Worm (Caenorhabditis elegans): ENCODE measurements around the gene nspg-7.2.
"Not testable (repeated sequence)": the region's sequence is repeated elsewhere in the genome, so short reads cannot be mapped to it uniquely, and the experiment has no call there.

Gene nspg-7.2

ce11 chrIII:3266602-3267001 lies 8.4 kb upstream of the nspg-7.2 start, which contains the start of gene Y53G8AM.7:
Gene Y53G8AM.7, minus strand, starts transcription at chrIII:3266702.
- TF ChIP-seq ZK185.1 (tag; optimal IDR thresholded peaks at IDR 0.05; ENCODE audit: poor library complexity, severe bottlenecking) (no peak), B0035.1 (tag; optimal IDR thresholded peaks at IDR 0.05) (no peak), F37B4.10 (GFP tag; IDR thresholded peaks at IDR 0.05) (no peak), Y56A3A.18 (GFP tag; IDR thresholded peaks at IDR 0.05) (no peak), F55B11.4 (tag; optimal IDR thresholded peaks at IDR 0.05; ENCODE audit: borderline replicate concordance, insufficient read depth) (no peak), Y79H2A.3 (GFP tag; conservative IDR thresholded peaks at IDR 0.05) (no peak), nfya-2 (GFP tag; IDR thresholded peaks at IDR 0.05) (no peak), atf-7 (tag; optimal IDR thresholded peaks at IDR 0.05) (no peak), cebp-2 (GFP tag; IDR thresholded peaks at IDR 0.05) (no peak), aptf-2 (GFP tag; conservative IDR thresholded peaks at IDR 0.05) (no peak), zim-3 (tag; optimal IDR thresholded peaks at IDR 0.05) (no peak), unc-62 (GFP tag; optimal IDR thresholded peaks at IDR 0.05) (no peak), ztf-28 (GFP tag; IDR thresholded peaks at IDR 0.05) (no peak), athp-1 (tag; optimal IDR thresholded peaks at IDR 0.05) (no peak)

ce11 chrIII:3263696-3264095 lies 5.5 kb upstream of the nspg-7.2 start:
- TF ChIP-seq zim-3 (tag; optimal IDR thresholded peaks at IDR 0.05) (no peak), ceh-40 (GFP tag; IDR thresholded peaks at IDR 0.05) (no peak), lin-26 (GFP tag; IDR thresholded peaks at IDR 0.05) (no peak), hmg-20 (GFP tag; IDR thresholded peaks at IDR 0.05) (no peak), unc-130 (GFP tag; optimal IDR thresholded peaks at IDR 0.05) (no peak), T07F8.4 (tag; optimal IDR thresholded peaks at IDR 0.05) (no peak)

ce11 chrIII:3259691-3260090 lies 1.5 kb upstream of the nspg-7.2 start, which contains the start of gene Y53G8AM.6:
Gene Y53G8AM.6, minus strand, starts transcription at chrIII:3259791.
- not testable (repeated sequence) for TF ChIP-seq bed-2 (GFP tag; IDR thresholded peaks at IDR 0.05); akir-1 (GFP tag; optimal IDR thresholded peaks at IDR 0.05); tlf-1 (GFP tag; optimal IDR thresholded peaks at IDR 0.05)

ce11 chrIII:3255575-3255974 lies 2.6 kb downstream of the nspg-7.2 start, which contains the start of gene Y53G8AM.4:
Gene Y53G8AM.4, minus strand, starts transcription at chrIII:3255675.
- TF ChIP-seq lsy-27 (tag; optimal IDR thresholded peaks at IDR 0.05; ENCODE audit: borderline replicate concordance, insufficient read depth), result no peak
- TF ChIP-seq aptf-2 (GFP tag; conservative IDR thresholded peaks at IDR 0.05), result no peak
- TF ChIP-seq ceh-40 (GFP tag; IDR thresholded peaks at IDR 0.05), result no peak
- no peak for TF ChIP-seq ccch-3 (GFP tag; optimal IDR thresholded peaks at IDR 0.05)
- TF ChIP-seq ceh-58 (GFP tag; IDR thresholded peaks at IDR 0.05), result no peak
- TF ChIP-seq ama-1 (optimal IDR thresholded peaks at IDR 0.05), result no peak
- no peak for TF ChIP-seq ama-1 (GFP tag; optimal IDR thresholded peaks at IDR 0.05)
- no peak for TF ChIP-seq ceh-100 (GFP tag; IDR thresholded peaks at IDR 0.05)
- TF ChIP-seq Y53G8AR.9 (GFP tag; conservative IDR thresholded peaks at IDR 0.05), result no peak
- no peak for TF ChIP-seq dox-1 (GFP tag; IDR thresholded peaks at IDR 0.05)
- no peak for TF ChIP-seq efl-1 (GFP tag; optimal IDR thresholded peaks at IDR 0.05)
- TF ChIP-seq nfya-2 (GFP tag; IDR thresholded peaks at IDR 0.05), result no peak
- TF ChIP-seq F37B4.10 (GFP tag; IDR thresholded peaks at IDR 0.05), result no peak
- no peak for TF ChIP-seq dpff-1 (tag; optimal IDR thresholded peaks at IDR 0.05)
- no peak for TF ChIP-seq F57C9.4 (tag; optimal IDR thresholded peaks at IDR 0.05)
- TF ChIP-seq K12H6.12 (tag; optimal IDR thresholded peaks at IDR 0.05), result no peak

- TF ChIP-seq lsl-1 (GFP tag; optimal IDR thresholded peaks at IDR 0.05) (no peak), hmg-1.2 (GFP tag; IDR thresholded peaks at IDR 0.05) (peak; percentile 88)
Measured at ce11 chrIII:3255023-3255422, 3.2 kb downstream of the nspg-7.2 start.
